Worm (Caenorhabditis elegans) whole organism, L2 larva: ENCODE data around the gene T28A11.16.

Experiments
- ZK546.5 ChIP-seq: sonication (generic microtip); optimal IDR thresholded peaks from 2 replicates; lab custom pipeline; 2017; ENCODE audit warnings: missing biosample characterization, missing genetic modification characterization
- ama-1 ChIP-seq: fragments of 150-350 bp; optimal IDR thresholded peaks from 2 replicates; lab custom pipeline; 2018; ENCODE audit warnings: inconsistent platforms
- elt-3 ChIP-seq: sonication (generic microtip); optimal IDR thresholded peaks from 2 replicates; lab custom pipeline; 2017; ENCODE audit warnings: missing biosample characterization, missing genetic modification characterization
- lin-13 ChIP-seq: fragments of 150-350 bp; optimal IDR thresholded peaks from 2 replicates; lab custom pipeline; 2014; ENCODE audit warnings: missing biosample characterization, missing genetic modification reagents, missing genetic modification characterization
- nhr-12 ChIP-seq: fragments of 150-350 bp; optimal IDR thresholded peaks from 2 replicates; lab custom pipeline; 2014; ENCODE audit warnings: missing biosample characterization, missing genetic modification characterization
- nhr-237 ChIP-seq: fragments of 150-350 bp; optimal IDR thresholded peaks from 2 replicates; lab custom pipeline; 2014; ENCODE audit warnings: missing biosample characterization, missing genetic modification characterization
- nhr-25 ChIP-seq: fragments of 150-350 bp; sonication (generic microtip); optimal IDR thresholded peaks from 3 replicates; lab custom pipeline; 2014; ENCODE audit warnings: missing biosample characterization, missing genetic modification characterization
- nhr-77 ChIP-seq: fragments of 150-350 bp; optimal IDR thresholded peaks from 2 replicates; lab custom pipeline; 2014; ENCODE audit warnings: missing biosample characterization, missing genetic modification characterization
- snpc-4 ChIP-seq: fragments of 150-350 bp; optimal IDR thresholded peaks from 2 replicates; lab custom pipeline; 2014; ENCODE audit warnings: missing biosample characterization, missing genetic modification characterization
- unc-39 ChIP-seq: fragments of 150-350 bp; optimal IDR thresholded peaks from 2 replicates; lab custom pipeline; 2014; ENCODE audit warnings: missing biosample characterization, missing genetic modification characterization
- unc-62 ChIP-seq: fragments of 150-350 bp; optimal IDR thresholded peaks from 2 replicates; lab custom pipeline; 2014; ENCODE audit warnings: missing biosample characterization, missing genetic modification reagents, missing genetic modification characterization
- ztf-4 ChIP-seq: fragments of 150-350 bp; optimal IDR thresholded peaks from 2 replicates; lab custom pipeline; 2014; ENCODE audit warnings: missing biosample characterization, missing genetic modification characterization

DNA sequence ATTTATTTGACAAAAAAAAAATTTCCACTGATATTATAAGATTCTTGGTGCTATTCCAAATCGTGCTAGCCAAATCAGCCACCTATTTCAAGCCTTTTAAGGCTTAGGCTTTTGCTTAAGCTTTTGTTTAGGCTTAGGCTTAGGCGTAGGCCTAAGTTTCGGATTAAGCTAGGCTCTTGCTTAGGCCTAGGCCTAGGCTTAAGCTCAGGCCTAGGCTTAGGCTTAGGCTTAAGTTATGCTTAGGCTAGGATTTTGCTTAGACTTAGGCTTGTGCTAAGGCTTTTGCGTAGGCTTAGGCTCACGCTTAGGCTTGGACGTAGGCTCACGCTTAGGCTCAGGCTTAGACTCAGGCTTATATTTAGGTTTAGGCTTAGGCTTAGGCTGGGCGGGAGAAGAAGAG lies 28.9 kb downstream of the T28A11.16 start:
- TF ChIP-seq ZK546.5 (no peak), lin-13 (GFP tag; lab: Kevin White, UChicago) (no peak), unc-62 (GFP tag; lab: Kevin White, UChicago) (no peak), elt-3 (tag; lab: Kevin White, UChicago) (no peak), nhr-25 (tag; lab: Kevin White, UChicago) (no peak), unc-39 (tag; lab: Kevin White, UChicago) (no peak), ama-1 (lab: Kevin White, UChicago) (no peak), snpc-4 (tag; lab: Kevin White, UChicago) (no peak), nhr-12 (tag; lab: Kevin White, UChicago) (no peak), nhr-237 (tag; lab: Kevin White, UChicago) (no peak), ztf-4 (no peak), nhr-77 (tag; lab: Kevin White, UChicago) (no peak)
